Worm (Caenorhabditis elegans): ENCODE measurements around the gene trpp-1.
A peak's percentile ranks its signal among the peaks of the same experiment; 100 is the strongest.

trpp-1 gene

ce11 chrV:156044-156869 is 45.1 kb upstream of the trpp-1 start, which contains the start of gene ttb-1 (continued):
- TF ChIP-seq pqm-1 (tag; optimal IDR thresholded peaks at IDR 0.05) (no peak), nhr-84 (tag; optimal IDR thresholded peaks at IDR 0.05) (no peak), skn-1 (tag; optimal IDR thresholded peaks at IDR 0.05) (peak; percentile 59), blmp-1 (tag; optimal IDR thresholded peaks at IDR 0.05) (peak; percentile 37), mab-9 (GFP tag; IDR thresholded peaks at IDR 0.05) (no peak), snu-23 (GFP tag; optimal IDR thresholded peaks at IDR 0.05) (peak; percentile 70), fos-1 (tag; optimal IDR thresholded peaks at IDR 0.05) (peak; percentile 51), jun-1 (tag; optimal IDR thresholded peaks at IDR 0.05) (no peak), ceh-8 (GFP tag; optimal IDR thresholded peaks at IDR 0.05) (no peak), unc-130 (tag; optimal IDR thresholded peaks at IDR 0.05) (no peak), nhr-47 (tag; optimal IDR thresholded peaks at IDR 0.05) (peak; percentile 61), swsn-7 (tag; optimal IDR thresholded peaks at IDR 0.05) (peak; percentile 44), egl-13 (tag; optimal IDR thresholded peaks at IDR 0.05) (peak; percentile 8), efl-3 (GFP tag; optimal IDR thresholded peaks at IDR 0.05) (no peak), efl-1 (optimal IDR thresholded peaks at IDR 0.05) (peak; percentile 46 to 95), efl-1 (GFP tag; optimal IDR thresholded peaks at IDR 0.05 in 1 of 2) (peak; percentile 97 to 99), ceh-90 (tag; optimal IDR thresholded peaks at IDR 0.05) (peak; percentile 72), irx-1 (tag; optimal IDR thresholded peaks at IDR 0.05) (peak; percentile 68), ztf-11 (tag; optimal IDR thresholded peaks at IDR 0.05) (no peak), F16B12.6 (tag; optimal IDR thresholded peaks at IDR 0.05) (peak; percentile 63), nhr-11 (tag; optimal IDR thresholded peaks at IDR 0.05) (no peak), ceh-63 (GFP tag; optimal IDR thresholded peaks at IDR 0.05) (no peak), snpc-4 (tag; optimal IDR thresholded peaks at IDR 0.05) (no peak), alr-1 (tag; optimal IDR thresholded peaks at IDR 0.05; ENCODE audit: borderline replicate concordance) (no peak), nhr-85 (tag) (peak; percentile 70), nhr-237 (tag; optimal IDR thresholded peaks at IDR 0.05) (no peak), unc-62 (GFP tag; optimal IDR thresholded peaks at IDR 0.05) (no peak), fkh-10 (GFP tag; optimal IDR thresholded peaks at IDR 0.05) (no peak), mef-2 (tag; optimal IDR thresholded peaks at IDR 0.05) (no peak), ztf-4 (tag; optimal IDR thresholded peaks at IDR 0.05) (no peak), sox-4 (tag; optimal IDR thresholded peaks at IDR 0.05) (no peak), nhr-90 (tag; optimal IDR thresholded peaks at IDR 0.05; ENCODE audit: poor library complexity) (peak; percentile 33), lin-35 (GFP tag; optimal IDR thresholded peaks at IDR 0.05) (peak; percentile 95 to 98), mdl-1 (tag; optimal IDR thresholded peaks at IDR 0.05) (peak in 1 of 2 experiments; percentile 43)

ce11 chrV:166687-167086 is 34.7 kb upstream of the trpp-1 start, which contains the start of gene Y108G3AL.2:
Gene Y108G3AL.2, plus strand, starts transcription at chrV:166987.
- TF ChIP-seq nhr-19 (GFP tag; conservative IDR thresholded peaks at IDR 0.05): no peak
- no peak for TF ChIP-seq nhr-20 (tag; optimal IDR thresholded peaks at IDR 0.05)
- TF ChIP-seq vab-15 (tag; optimal IDR thresholded peaks at IDR 0.05): no peak
- TF ChIP-seq mef-2 (tag; optimal IDR thresholded peaks at IDR 0.05): no peak
- TF ChIP-seq hpl-2 (GFP tag; optimal IDR thresholded peaks at IDR 0.05): no peak
- TF ChIP-seq sup-37 (GFP tag; optimal IDR thresholded peaks at IDR 0.05): no peak
- TF ChIP-seq ztf-11 (tag; optimal IDR thresholded peaks at IDR 0.05): no peak
- TF ChIP-seq nhr-71 (tag; optimal IDR thresholded peaks at IDR 0.05): no peak
- TF ChIP-seq elt-3 (tag; optimal IDR thresholded peaks at IDR 0.05): no peak
- no peak for TF ChIP-seq elt-2 (tag; optimal IDR thresholded peaks at IDR 0.05)
- TF ChIP-seq fkh-10 (GFP tag; optimal IDR thresholded peaks at IDR 0.05): no peak
- no peak for TF ChIP-seq blmp-1 (tag; optimal IDR thresholded peaks at IDR 0.05)
- TF ChIP-seq rnt-1 (tag; optimal IDR thresholded peaks at IDR 0.05): no peak
- TF ChIP-seq fkh-8 (tag; optimal IDR thresholded peaks at IDR 0.05): no peak
- TF ChIP-seq zip-4 (GFP tag; optimal IDR thresholded peaks at IDR 0.05): no peak
- no peak for TF ChIP-seq C34B4.2 (tag; optimal IDR thresholded peaks at IDR 0.05)
